Worm (Caenorhabditis elegans) whole organism, young adult: ENCODE data around the gene dhs-28.
A peak's percentile ranks its signal among the peaks of the same experiment; 100 is the strongest.

ENCODE experiments used
- B0019.2 ChIP-seq: fragments of 200-800 bp; sonication (Bioruptor generic); conservative IDR thresholded peaks from 2 replicates; pipeline ENCODE4 v1.3.6; 2022; ENCODE audit warnings: missing genetic modification reagents, missing genetic modification characterization, missing compliant biosample characterization
- B0261.1 ChIP-seq: sonication (generic microtip); optimal IDR thresholded peaks from 2 replicates; lab custom pipeline; 2016; ENCODE audit warnings: mild to moderate bottlenecking, missing genetic modification characterization, moderate library complexity, missing compliant biosample characterization
- F10E7.11 ChIP-seq: sonication (generic microtip); optimal IDR thresholded peaks from 2 replicates; lab custom pipeline; 2017; ENCODE audit warnings: mild to moderate bottlenecking, missing genetic modification characterization, moderate library complexity, missing compliant biosample characterization
- F23B12.7 ChIP-seq: sonication (generic microtip); optimal IDR thresholded peaks from 2 replicates; lab custom pipeline; 2017; ENCODE audit warnings: missing genetic modification characterization, mild to moderate bottlenecking, missing compliant biosample characterization, antibody characterized with exemption, moderate library complexity; ENCODE audit not compliant: insufficient read depth
- F33H1.4 ChIP-seq: fragments of 200-800 bp; sonication (Bioruptor generic); IDR thresholded peaks from 2 replicates; pipeline ENCODE4 v1.3.6; 2022; ENCODE audit warnings: missing genetic modification reagents, missing genetic modification characterization, missing compliant biosample characterization
- F39B2.1 ChIP-seq: fragments of 200-800 bp; sonication (Bioruptor generic); IDR thresholded peaks from 2 replicates; pipeline ENCODE4 v1.3.6; 2022; ENCODE audit warnings: missing genetic modification reagents, missing genetic modification characterization, missing compliant biosample characterization
- T07F8.4 ChIP-seq: sonication (generic microtip); optimal IDR thresholded peaks from 2 replicates; lab custom pipeline; 2016; ENCODE audit warnings: mild to moderate bottlenecking, missing genetic modification characterization, moderate library complexity, missing compliant biosample characterization
- Y53F4B.3 ChIP-seq: fragments of 200-800 bp; sonication (Bioruptor generic); IDR thresholded peaks from 2 replicates; pipeline ENCODE4 v1.3.6; 2022; ENCODE audit warnings: missing genetic modification reagents, missing genetic modification characterization, missing compliant biosample characterization
- Y56A3A.18 ChIP-seq: fragments of 200-800 bp; sonication (Bioruptor generic); IDR thresholded peaks from 2 replicates; pipeline ENCODE4 v1.3.6; 2022; ENCODE audit warnings: missing genetic modification reagents, missing genetic modification characterization, missing compliant biosample characterization
- ZK185.1 ChIP-seq: sonication (generic microtip); optimal IDR thresholded peaks from 2 replicates; lab custom pipeline; 2016; ENCODE audit warnings: mild to moderate bottlenecking, missing genetic modification characterization, missing compliant biosample characterization; ENCODE audit not compliant: poor library complexity, severe bottlenecking
- akir-1 ChIP-seq: fragments of 200-800 bp; sonication (Bioruptor generic); optimal IDR thresholded peaks from 2 replicates; lab custom pipeline; 2018; ENCODE audit warnings: mild to moderate bottlenecking, missing genetic modification characterization, moderate library complexity, missing compliant biosample characterization
- attf-3 ChIP-seq: fragments of 200-800 bp; sonication (Bioruptor generic); conservative IDR thresholded peaks from 2 replicates; pipeline ENCODE4 v1.3.6; 2022; ENCODE audit warnings: missing genetic modification reagents, missing genetic modification characterization, missing compliant biosample characterization
- cebp-1 ChIP-seq, 2 experiments: fragments of 200-800 bp in 1 of 2; sonication (Bioruptor generic) in 1 of 2; sonication (generic microtip) in 1 of 2; IDR thresholded peaks in 1 of 2; optimal IDR thresholded peaks in 1 of 2; 2 replicates each; pipeline versions ENCODE4 v1.3.6 to Lab custom; 2017 to 2022; ENCODE audit warnings: missing compliant biosample characterization in 2 of 2, missing genetic modification characterization in 2 of 2, mild to moderate bottlenecking in 1 of 2, missing genetic modification reagents in 1 of 2, moderate library complexity in 1 of 2
- ceh-100 ChIP-seq: fragments of 200-800 bp; sonication (Bioruptor generic); IDR thresholded peaks from 2 replicates; pipeline ENCODE4 v1.3.6; 2022; ENCODE audit warnings: missing genetic modification reagents, missing genetic modification characterization, missing compliant biosample characterization
- ceh-58 ChIP-seq: fragments of 200-800 bp; sonication (Bioruptor generic); IDR thresholded peaks from 2 replicates; pipeline ENCODE4 v1.3.6; 2022; ENCODE audit warnings: missing genetic modification characterization, missing compliant biosample characterization
- ceh-79 ChIP-seq: sonication (generic microtip); optimal IDR thresholded peaks from 2 replicates; lab custom pipeline; 2017; ENCODE audit warnings: mild to moderate bottlenecking, missing genetic modification characterization, missing compliant biosample characterization
- ceh-91 ChIP-seq: fragments of 200-800 bp; sonication (Bioruptor generic); IDR thresholded peaks from 2 replicates; pipeline ENCODE4 v1.3.6; 2022; ENCODE audit warnings: missing genetic modification reagents, missing genetic modification characterization, missing compliant biosample characterization
- dox-1 ChIP-seq: fragments of 200-800 bp; sonication (Bioruptor generic); IDR thresholded peaks from 2 replicates; pipeline ENCODE4 v1.3.6; 2022; ENCODE audit warnings: missing genetic modification reagents, missing genetic modification characterization, missing compliant biosample characterization
- dpff-1 ChIP-seq: sonication (generic microtip); optimal IDR thresholded peaks from 2 replicates; lab custom pipeline; 2017; ENCODE audit warnings: mild to moderate bottlenecking, missing genetic modification characterization, missing compliant biosample characterization
- efl-1 ChIP-seq: fragments of 150-350 bp; optimal IDR thresholded peaks from 2 replicates; lab custom pipeline; 2014; ENCODE audit warnings: missing biosample characterization, missing genetic modification reagents, missing genetic modification characterization
- egl-18 ChIP-seq: fragments of 200-800 bp; sonication (Bioruptor generic); IDR thresholded peaks from 2 replicates; pipeline ENCODE4 v1.3.6; 2022; ENCODE audit warnings: missing genetic modification reagents, missing genetic modification characterization, missing compliant biosample characterization
- egl-44 ChIP-seq: fragments of 200-800 bp; sonication (Bioruptor generic); IDR thresholded peaks from 2 replicates; pipeline ENCODE4 v1.3.6; 2022; ENCODE audit warnings: missing genetic modification reagents, missing genetic modification characterization, missing compliant biosample characterization
- ekl-4 ChIP-seq: fragments of 200-800 bp; sonication (Bioruptor generic); IDR thresholded peaks from 2 replicates; pipeline ENCODE4 v1.3.6; 2022; ENCODE audit warnings: missing genetic modification reagents, missing genetic modification characterization, missing compliant biosample characterization
- gei-17 ChIP-seq: fragments of 200-800 bp; sonication (Bioruptor generic); optimal IDR thresholded peaks from 2 replicates; lab custom pipeline; 2018; ENCODE audit warnings: mild to moderate bottlenecking, missing genetic modification characterization, missing compliant biosample characterization
- hlh-26 ChIP-seq: fragments of 200-800 bp; sonication (Bioruptor generic); conservative IDR thresholded peaks from 2 replicates; pipeline ENCODE4 v1.3.6; 2022; ENCODE audit warnings: missing genetic modification reagents, missing genetic modification characterization, missing compliant biosample characterization
- hrde-1 ChIP-seq: sonication (generic microtip); optimal IDR thresholded peaks from 2 replicates; lab custom pipeline; 2016; ENCODE audit warnings: missing genetic modification characterization, mild to moderate bottlenecking, missing compliant biosample characterization, moderate library complexity, missing genotype, missing genetic modification reagents, borderline replicate concordance
- let-526 ChIP-seq: fragments of 200-800 bp; sonication (Bioruptor generic); IDR thresholded peaks from 2 replicates; pipeline ENCODE4 v1.3.6; 2022; ENCODE audit warnings: missing genetic modification reagents, missing genetic modification characterization, missing compliant biosample characterization
- lin-26 ChIP-seq: fragments of 200-800 bp; sonication (Bioruptor generic); IDR thresholded peaks from 2 replicates; pipeline ENCODE4 v1.3.6; 2022; ENCODE audit warnings: missing genetic modification reagents, missing genetic modification characterization, missing compliant biosample characterization
- lin-35 ChIP-seq, 3 experiments: fragments of 150-350 bp in 2 of 3; sonication (generic microtip) in 1 of 3; optimal IDR thresholded peaks; 2 replicates each; lab custom pipeline; 2014 to 2018; ENCODE audit warnings: missing biosample characterization in 3 of 3, missing genetic modification characterization in 3 of 3, missing genetic modification reagents in 3 of 3
- lin-54 ChIP-seq: fragments of 200-800 bp; sonication (Bioruptor generic); optimal IDR thresholded peaks from 2 replicates; lab custom pipeline; 2018; ENCODE audit warnings: mild to moderate bottlenecking, missing genetic modification characterization, missing compliant biosample characterization
- lsl-1 ChIP-seq: fragments of 200-800 bp; sonication (Bioruptor generic); optimal IDR thresholded peaks from 2 replicates; lab custom pipeline; 2018; ENCODE audit warnings: mild to moderate bottlenecking, missing genetic modification characterization, moderate library complexity, missing compliant biosample characterization
- lsy-27 ChIP-seq: sonication (generic microtip); optimal IDR thresholded peaks from 2 replicates; lab custom pipeline; 2017; ENCODE audit warnings: missing genetic modification characterization, mild to moderate bottlenecking, missing compliant biosample characterization, antibody characterized with exemption, missing genotype, borderline replicate concordance; ENCODE audit not compliant: insufficient read depth
- madf-6 ChIP-seq: fragments of 200-800 bp; sonication (Bioruptor generic); IDR thresholded peaks from 2 replicates; pipeline ENCODE4 v1.3.6; 2022; ENCODE audit warnings: missing genetic modification reagents, missing genetic modification characterization, missing compliant biosample characterization
- mxl-1 ChIP-seq: sonication (generic microtip); optimal IDR thresholded peaks from 2 replicates; lab custom pipeline; 2016; ENCODE audit warnings: missing genetic modification characterization, missing compliant biosample characterization
- nfya-1 ChIP-seq: sonication (generic microtip); optimal IDR thresholded peaks from 2 replicates; lab custom pipeline; 2017; ENCODE audit warnings: antibody characterized with exemption, missing compliant biosample characterization, missing genetic modification characterization, borderline replicate concordance; ENCODE audit not compliant: insufficient read depth
- nhr-179 ChIP-seq: sonication (generic microtip); optimal IDR thresholded peaks from 2 replicates; lab custom pipeline; 2016; ENCODE audit warnings: mild to moderate bottlenecking, missing genetic modification characterization, missing compliant biosample characterization
- nhr-80 ChIP-seq: sonication (generic microtip); optimal IDR thresholded peaks from 2 replicates; lab custom pipeline; 2016; ENCODE audit warnings: missing genetic modification characterization, missing compliant biosample characterization
- pha-4 ChIP-seq: fragments of 150-350 bp; sonication (generic microtip); optimal IDR thresholded peaks from 2 replicates; lab custom pipeline; 2014; ENCODE audit warnings: missing biosample characterization, missing genetic modification reagents, missing genetic modification characterization
- sdz-38 ChIP-seq: sonication (generic microtip); optimal IDR thresholded peaks from 2 replicates; lab custom pipeline; 2016; ENCODE audit warnings: missing genotype, missing genetic modification characterization, missing compliant biosample characterization
- sea-2 ChIP-seq: fragments of 200-800 bp; sonication (Bioruptor generic); IDR thresholded peaks from 2 replicates; pipeline ENCODE4 v1.3.6; 2022; ENCODE audit warnings: missing genetic modification characterization, missing compliant biosample characterization
- tbx-9 ChIP-seq: sonication (generic microtip); optimal IDR thresholded peaks from 2 replicates; lab custom pipeline; 2016; ENCODE audit warnings: borderline replicate concordance, missing genetic modification characterization, inconsistent platforms, missing compliant biosample characterization
- ztf-18 ChIP-seq: sonication (generic microtip); optimal IDR thresholded peaks from 2 replicates; lab custom pipeline; 2016; ENCODE audit warnings: missing genotype, mild to moderate bottlenecking, missing genetic modification characterization, missing compliant biosample characterization
- ztf-26 ChIP-seq: sonication (generic microtip); optimal IDR thresholded peaks from 2 replicates; lab custom pipeline; 2017; ENCODE audit warnings: missing genetic modification characterization, missing compliant biosample characterization

The dhs-28 gene

DNA sequence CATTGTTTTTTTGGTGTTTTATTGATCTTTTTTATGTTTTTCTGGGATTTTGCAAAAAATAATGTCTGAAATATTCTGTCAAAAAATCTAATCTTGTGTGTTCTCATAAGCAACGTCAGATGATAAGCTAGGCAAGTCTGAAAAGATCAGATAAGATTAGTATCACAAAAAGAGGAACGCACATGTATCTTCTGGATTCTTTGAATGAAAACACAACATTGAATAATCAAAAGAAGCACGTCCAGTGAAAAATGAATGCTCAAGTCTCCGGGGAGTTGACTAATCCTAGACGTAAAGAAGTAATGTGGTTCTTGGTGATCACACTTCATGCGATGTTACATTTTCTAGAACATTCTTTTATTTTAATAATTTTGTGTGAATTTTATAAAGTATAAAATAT lies 12.8 kb upstream of the dhs-28 start:
- TF ChIP-seq nhr-179 (tag; lab: Kevin White, UChicago) (no peak), ZK185.1 (tag; lab: Kevin White, UChicago) (no peak), ceh-91 (GFP tag; lab: Robert Waterston, UW) (no peak), pha-4 (tag; lab: Kevin White, UChicago) (no peak), attf-3 (no peak), F23B12.7 (tag; lab: Kevin White, UChicago) (no peak), lin-54 (no peak), dox-1 (GFP tag; lab: Robert Waterston, UW) (no peak), ekl-4 (GFP tag; lab: Robert Waterston, UW) (no peak), ceh-79 (tag; lab: Kevin White, UChicago) (no peak), B0261.1 (tag; lab: Kevin White, UChicago) (no peak), lsy-27 (tag; lab: Kevin White, UChicago) (no peak), hrde-1 (tag; lab: Kevin White, UChicago) (no peak), hlh-26 (GFP tag; lab: Robert Waterston, UW) (no peak)

ce11 chrX:6806463-6806862 lies 11.8 kb upstream of the dhs-28 start, which contains the start of gene atg-2:
TSS of gene atg-2 (plus strand) at chrX:6806763.
- TF ChIP-seq attf-3: no peak
- no peak for TF ChIP-seq ceh-58 (GFP tag; lab: Robert Waterston, UW)
- TF ChIP-seq F33H1.4 (GFP tag; lab: Robert Waterston, UW): no peak
- no peak for TF ChIP-seq ekl-4 (GFP tag; lab: Robert Waterston, UW)
- TF ChIP-seq dpff-1 (tag; lab: Kevin White, UChicago): no peak
- no peak for TF ChIP-seq akir-1 (GFP tag; lab: Kevin White, UChicago)
- no peak for TF ChIP-seq ztf-26 (tag; lab: Kevin White, UChicago)
- TF ChIP-seq B0019.2 (GFP tag; lab: Robert Waterston, UW): no peak
- no peak for TF ChIP-seq ceh-100 (GFP tag; lab: Robert Waterston, UW)
- TF ChIP-seq sdz-38 (tag; lab: Kevin White, UChicago): no peak
- TF ChIP-seq F39B2.1 (GFP tag; lab: Robert Waterston, UW): no peak
- no peak for TF ChIP-seq ZK185.1 (tag; lab: Kevin White, UChicago)
- TF ChIP-seq lsl-1: no peak

DNA sequence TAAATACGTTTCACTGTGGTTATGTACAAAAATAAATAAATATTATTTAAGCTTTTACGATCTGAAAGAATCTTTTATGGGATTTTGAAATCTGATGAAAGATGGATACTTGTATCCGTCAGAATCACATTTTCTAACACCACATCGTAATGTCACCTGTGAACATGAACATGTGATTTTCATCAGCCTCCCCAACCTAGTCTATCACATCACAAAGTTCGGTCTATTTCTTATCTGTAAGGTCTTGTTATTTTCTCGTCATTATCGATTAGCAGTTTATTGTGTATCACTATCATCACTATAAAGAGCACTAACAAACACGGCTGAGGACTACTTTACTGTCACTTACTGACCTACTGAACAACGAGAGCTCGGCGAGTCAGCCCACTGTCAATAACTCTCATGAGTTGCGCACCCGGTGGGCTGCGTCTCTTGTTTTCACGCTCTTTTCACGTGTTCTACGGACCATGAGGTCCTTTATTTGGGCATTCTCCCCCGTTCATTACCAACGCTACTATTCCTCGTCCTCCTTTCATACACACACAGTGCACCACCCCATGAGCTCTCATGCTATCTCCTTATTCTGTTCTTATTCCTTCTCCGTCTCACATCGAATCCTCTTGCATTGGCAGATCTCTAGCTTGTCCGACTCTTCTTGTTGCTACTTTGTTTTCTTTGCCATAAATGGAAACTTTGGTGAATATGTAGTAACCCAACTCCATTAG lies 10.9 kb upstream of the dhs-28 start:
- TF ChIP-seq Y53F4B.3 (GFP tag; lab: Robert Waterston, UW) (no peak), nfya-1 (no peak), mxl-1 (no peak), F39B2.1 (GFP tag; lab: Robert Waterston, UW) (no peak), nhr-80 (tag; lab: Kevin White, UChicago) (peak; percentile 52), let-526 (no peak), F23B12.7 (tag; lab: Kevin White, UChicago) (no peak), egl-44 (GFP tag; lab: Robert Waterston, UW) (no peak), lin-35 (GFP tag; optimal IDR thresholded peaks at IDR 0.05; lab: Kevin White, UChicago) (peak in 1 of 3 experiments; percentile 6), Y56A3A.18 (no peak), madf-6 (GFP tag; lab: Robert Waterston, UW) (no peak), gei-17 (GFP tag; lab: Kevin White, UChicago) (no peak), sea-2 (GFP tag; lab: Robert Waterston, UW) (no peak), lin-26 (no peak), F10E7.11 (no peak), ceh-91 (GFP tag; lab: Robert Waterston, UW) (no peak), cebp-1 (GFP tag; IDR thresholded peaks at IDR 0.05; lab: Robert Waterston, UW) (no peak), cebp-1 (tag; optimal IDR thresholded peaks at IDR 0.05; lab: Kevin White, UChicago) (peak; percentile 29), efl-1 (GFP tag; lab: Kevin White, UChicago) (no peak), ztf-18 (tag; lab: Kevin White, UChicago) (no peak), tbx-9 (tag; lab: Kevin White, UChicago) (no peak), egl-18 (GFP tag; lab: Robert Waterston, UW) (no peak), T07F8.4 (tag; lab: Kevin White, UChicago) (no peak)
